Fruit fly (Drosophila melanogaster) whole organism, embryonic: ENCODE measurements around the gene CG2129.

Experiments used
- Blimp-1 ChIP-seq: fragments of 200-800 bp; sonication (Bioruptor generic); optimal IDR thresholded peaks from 3 replicates; lab custom pipeline; 2018; ENCODE audit warnings: missing biosample characterization, missing genetic modification characterization, mild to moderate bottlenecking, moderate library complexity, missing genetic modification reagents
- CG10321 ChIP-seq: fragments of 200-800 bp; sonication (Bioruptor generic); IDR thresholded peaks from 2 replicates; pipeline ENCODE4 v1.3.6; 2022; ENCODE audit warnings: missing biosample characterization, missing genetic modification characterization
- CG10431 ChIP-seq: fragments of 200-800 bp; sonication (Bioruptor generic); optimal IDR thresholded peaks from 3 replicates; lab custom pipeline; 2018; ENCODE audit warnings: missing biosample characterization, mild to moderate bottlenecking, missing genetic modification characterization
- CG10565 ChIP-seq: fragments of 200-800 bp; sonication (Bioruptor generic); optimal IDR thresholded peaks from 3 replicates; lab custom pipeline; 2016; ENCODE audit warnings: missing biosample characterization, mild to moderate bottlenecking, missing genetic modification characterization
- CG12299 ChIP-seq: fragments of 200-800 bp; sonication (Bioruptor generic); optimal IDR thresholded peaks from 2 replicates; lab custom pipeline; 2018; ENCODE audit warnings: missing biosample characterization, mild to moderate bottlenecking, missing genetic modification characterization
- CG12391 ChIP-seq: fragments of 200-800 bp; sonication (Bioruptor generic); optimal IDR thresholded peaks from 3 replicates; lab custom pipeline; 2018; ENCODE audit warnings: missing biosample characterization, mild to moderate bottlenecking, missing genetic modification characterization, moderate library complexity
- CG14441 ChIP-seq: fragments of 200-800 bp; sonication (Bioruptor generic); IDR thresholded peaks from 2 replicates; pipeline ENCODE4 v1.3.6; 2022; ENCODE audit warnings: missing biosample characterization, missing genetic modification characterization
- CG15011 ChIP-seq: fragments of 200-800 bp; sonication (Bioruptor generic); optimal IDR thresholded peaks from 3 replicates; lab custom pipeline; 2018; ENCODE audit warnings: missing biosample characterization, mild to moderate bottlenecking, missing genetic modification characterization
- CG15073 ChIP-seq: fragments of 200-800 bp; sonication (Bioruptor generic); optimal IDR thresholded peaks from 2 replicates; lab custom pipeline; 2016; ENCODE audit warnings: missing biosample characterization, missing genetic modification characterization
- CG16779 ChIP-seq: fragments of 200-800 bp; sonication (Bioruptor generic); IDR thresholded peaks from 2 replicates; pipeline ENCODE4 v1.3.6; 2022; ENCODE audit warnings: missing biosample characterization, missing genetic modification characterization
- CG17361 ChIP-seq: fragments of 200-800 bp; sonication (Bioruptor generic); IDR thresholded peaks from 3 replicates; pipeline ENCODE4 v1.3.6; 2022; ENCODE audit warnings: missing biosample characterization, missing genetic modification characterization
- CG17802 ChIP-seq: fragments of 200-800 bp; sonication (Bioruptor generic); optimal IDR thresholded peaks from 2 replicates; lab custom pipeline; 2018; ENCODE audit warnings: missing biosample characterization, mild to moderate bottlenecking, missing genetic modification characterization, moderate library complexity
- CG18262 ChIP-seq: fragments of 200-800 bp; optimal IDR thresholded peaks from 3 replicates; lab custom pipeline; 2019; ENCODE audit warnings: missing biosample characterization, mild to moderate bottlenecking, missing genetic modification characterization, moderate library complexity
- CG2678 ChIP-seq: fragments of 200-800 bp; sonication (Bioruptor generic); optimal IDR thresholded peaks from 3 replicates; lab custom pipeline; 2019; ENCODE audit warnings: missing biosample characterization, mild to moderate bottlenecking, missing genetic modification characterization, moderate library complexity
- CG3163 ChIP-seq: fragments of 200-800 bp; sonication (Bioruptor generic); optimal IDR thresholded peaks from 3 replicates; lab custom pipeline; 2016; ENCODE audit warnings: missing biosample characterization, missing genetic modification characterization
- CG33213 ChIP-seq: fragments of 200-800 bp; sonication (Bioruptor generic); optimal IDR thresholded peaks from 3 replicates; lab custom pipeline; 2016; ENCODE audit warnings: missing biosample characterization, missing genetic modification characterization
- CG3407 ChIP-seq: fragments of 200-800 bp; sonication (Bioruptor generic); optimal IDR thresholded peaks from 2 replicates; lab custom pipeline; 2018; ENCODE audit warnings: missing biosample characterization, mild to moderate bottlenecking, missing genetic modification characterization
- CG34376 ChIP-seq: fragments of 200-800 bp; sonication (Bioruptor generic); optimal IDR thresholded peaks from 2 replicates; lab custom pipeline; 2018; ENCODE audit warnings: missing biosample characterization, mild to moderate bottlenecking, missing genetic modification characterization
- CG3995 ChIP-seq: fragments of 200-800 bp; sonication (Bioruptor generic); optimal IDR thresholded peaks from 3 replicates; lab custom pipeline; 2016; ENCODE audit warnings: missing biosample characterization, missing genetic modification characterization
- CG42726 ChIP-seq: fragments of 200-800 bp; sonication (Bioruptor generic); IDR thresholded peaks from 2 replicates; pipeline ENCODE4 v1.3.6; 2022; ENCODE audit warnings: missing biosample characterization, missing genetic modification characterization; ENCODE audit not compliant: partially characterized antibody
- CG6175 ChIP-seq: fragments of 200-800 bp; sonication (Bioruptor generic); IDR thresholded peaks from 3 replicates; pipeline ENCODE4 v1.3.6; 2022; ENCODE audit warnings: missing biosample characterization, missing genetic modification characterization
- CG6272 ChIP-seq: fragments of 200-800 bp; sonication (Bioruptor generic); IDR thresholded peaks from 2 replicates; pipeline ENCODE4 v1.3.6; 2022; ENCODE audit warnings: missing biosample characterization, missing genetic modification characterization
- CG6854 ChIP-seq: fragments of 200-800 bp; sonication (Bioruptor generic); optimal IDR thresholded peaks from 3 replicates; lab custom pipeline; 2017; ENCODE audit warnings: missing biosample characterization, mild to moderate bottlenecking, missing genetic modification characterization
- CG8281 ChIP-seq: fragments of 200-800 bp; sonication (Bioruptor generic); optimal IDR thresholded peaks from 2 replicates; lab custom pipeline; 2018; ENCODE audit warnings: missing biosample characterization, mild to moderate bottlenecking, missing genetic modification characterization, moderate library complexity
- CoRest ChIP-seq: fragments of 200-800 bp; sonication (Bioruptor generic); optimal IDR thresholded peaks from 3 replicates; lab custom pipeline; 2018; ENCODE audit warnings: missing biosample characterization, mild to moderate bottlenecking, missing genetic modification characterization, moderate library complexity
- D19B ChIP-seq: fragments of 200-800 bp; sonication (Bioruptor generic); optimal IDR thresholded peaks from 2 replicates; lab custom pipeline; 2017; ENCODE audit warnings: missing biosample characterization, mild to moderate bottlenecking, missing genetic modification characterization
- Dll ChIP-seq: fragments of 200-800 bp; sonication (Bioruptor generic); IDR thresholded peaks from 4 replicates; pipeline ENCODE4 v1.3.6; 2022; ENCODE audit warnings: missing biosample characterization, missing genetic modification characterization; ENCODE audit not compliant: partially characterized antibody
- Drgx ChIP-seq: fragments of 200-800 bp; sonication (Bioruptor generic); IDR thresholded peaks from 2 replicates; pipeline ENCODE4 v1.3.6; 2022; ENCODE audit warnings: missing biosample characterization, missing genetic modification characterization
- Fer3 ChIP-seq: fragments of 200-800 bp; sonication (Bioruptor generic); optimal IDR thresholded peaks from 2 replicates; lab custom pipeline; 2018; ENCODE audit warnings: missing biosample characterization, mild to moderate bottlenecking, missing genetic modification characterization, moderate library complexity
- NK7.1 ChIP-seq: fragments of 200-800 bp; sonication (Bioruptor generic); optimal IDR thresholded peaks from 3 replicates; lab custom pipeline; 2016; ENCODE audit warnings: missing biosample characterization, missing genetic modification characterization
- Ravus ChIP-seq: fragments of 200-800 bp; sonication (Bioruptor generic); IDR thresholded peaks from 2 replicates; pipeline ENCODE4 v1.3.6; 2022; ENCODE audit warnings: missing biosample characterization, missing genetic modification characterization
- Spps ChIP-seq: fragments of 200-800 bp; sonication (Bioruptor generic); optimal IDR thresholded peaks from 2 replicates; lab custom pipeline; 2018; ENCODE audit warnings: missing biosample characterization, mild to moderate bottlenecking, missing genetic modification characterization
- ab ChIP-seq: fragments of 200-800 bp; sonication (Bioruptor generic); optimal IDR thresholded peaks from 2 replicates; lab custom pipeline; 2016; ENCODE audit warnings: missing biosample characterization, missing genetic modification characterization
- dmrt11E ChIP-seq: fragments of 200-800 bp; sonication (Bioruptor generic); optimal IDR thresholded peaks from 3 replicates; lab custom pipeline; 2018; ENCODE audit warnings: missing biosample characterization, mild to moderate bottlenecking, missing genetic modification characterization, moderate library complexity
- eyg ChIP-seq: fragments of 200-800 bp; sonication (Bioruptor generic); optimal IDR thresholded peaks from 3 replicates; lab custom pipeline; 2016; ENCODE audit warnings: missing biosample characterization, missing genetic modification characterization
- fru ChIP-seq: fragments of >200 bp; optimal IDR thresholded peaks from 2 replicates; lab custom pipeline; 2017
- grau ChIP-seq: fragments of 200-800 bp; optimal IDR thresholded peaks from 3 replicates; lab custom pipeline; 2019; ENCODE audit warnings: missing biosample characterization, mild to moderate bottlenecking, missing genetic modification characterization, moderate library complexity
- gt ChIP-seq: fragments of 200-800 bp; sonication (Bioruptor generic); IDR thresholded peaks from 2 replicates; pipeline ENCODE4 v1.3.6; 2022; ENCODE audit warnings: missing biosample characterization, missing genetic modification characterization
- her ChIP-seq: fragments of 200-800 bp; sonication (Bioruptor generic); optimal IDR thresholded peaks from 2 replicates; lab custom pipeline; 2016; ENCODE audit warnings: missing biosample characterization, missing genetic modification characterization
- hth ChIP-seq: fragments of >200 bp; optimal IDR thresholded peaks from 2 replicates; lab custom pipeline; 2017; ENCODE audit warnings: inconsistent platforms
- lola ChIP-seq, 3 experiments: fragments of >200 bp in 2 of 3; fragments of 200-800 bp in 1 of 3; sonication (Bioruptor generic) in 1 of 3; optimal IDR thresholded peaks; 2 replicates each; lab custom pipeline; 2017 to 2019; ENCODE audit warnings: missing biosample characterization in 3 of 3, missing genetic modification characterization in 3 of 3, mild to moderate bottlenecking in 1 of 3, moderate library complexity in 1 of 3
- nerfin-1 ChIP-seq: fragments of 200-800 bp; sonication (Bioruptor generic); optimal IDR thresholded peaks from 3 replicates; lab custom pipeline; 2019; ENCODE audit warnings: missing biosample characterization, mild to moderate bottlenecking, missing genetic modification characterization, moderate library complexity
- pan ChIP-seq, 4 experiments: fragments of >200 bp in 3 of 4; fragments of 200-800 bp in 1 of 4; sonication (Bioruptor generic) in 1 of 4; optimal IDR thresholded peaks in 3 of 4; IDR thresholded peaks in 1 of 4; 2 replicates each; pipeline versions ENCODE4 v1.3.6 to Lab custom; 2017 to 2022; ENCODE audit warnings: missing biosample characterization in 2 of 4, missing genetic modification characterization in 2 of 4, mixed read lengths in 1 of 4
- phol ChIP-seq: fragments of 200-800 bp; sonication (Bioruptor generic); optimal IDR thresholded peaks from 3 replicates; lab custom pipeline; 2018; ENCODE audit warnings: missing biosample characterization, mild to moderate bottlenecking, missing genetic modification characterization, moderate library complexity
- sna ChIP-seq: fragments of 200-800 bp; sonication (Bioruptor generic); IDR thresholded peaks from 2 replicates; pipeline ENCODE4 v1.3.6; 2022; ENCODE audit warnings: missing biosample characterization, missing genetic modification characterization; ENCODE audit not compliant: partially characterized antibody
- tgo ChIP-seq: fragments of 200-800 bp; sonication (Bioruptor generic); IDR thresholded peaks from 3 replicates; pipeline ENCODE4 v1.3.6; 2022; ENCODE audit warnings: missing biosample characterization, missing genetic modification characterization
- vvl ChIP-seq: fragments of 200-800 bp; sonication (Bioruptor generic); IDR thresholded peaks from 2 replicates; pipeline ENCODE4 v1.3.6; 2022; ENCODE audit warnings: missing biosample characterization, missing genetic modification characterization
- z ChIP-seq: fragments of 200-800 bp; sonication (Bioruptor generic); IDR thresholded peaks from 3 replicates; pipeline ENCODE4 v1.3.6; 2022; ENCODE audit warnings: missing biosample characterization, missing genetic modification characterization

The CG2129 gene

dm6 chrX:8100026-8100825, 45.4 kb upstream of the CG2129 start (continued):
- no peak for TF ChIP-seq CG10321 (GFP tag; lab: Robert Waterston, UW)
- peak; percentile 21 for TF ChIP-seq CG8281 (tag; lab: Kevin White, UChicago)
- TF ChIP-seq CG3407 = peak; percentile 77
- peak; percentile 41 for TF ChIP-seq CG15073
- TF ChIP-seq CG42726 (GFP tag; lab: Robert Waterston, UW) = no peak
- TF ChIP-seq hth (lab: Kevin White, UChicago) = no peak
- peak; percentile 85 for TF ChIP-seq CG6272 (GFP tag; lab: Robert Waterston, UW)
- peak; percentile 83 for TF ChIP-seq grau
- peak in 1 of 3 experiments; percentile 64 for TF ChIP-seq lola (GFP tag; optimal IDR thresholded peaks at IDR 0.05; lab: Kevin White, UChicago)
- peak; percentile 91 for TF ChIP-seq Drgx (GFP tag; lab: Robert Waterston, UW)
- peak; percentile 34 for TF ChIP-seq CG10565
- peak; percentile 83 for TF ChIP-seq CG14441
- peak; percentile 45 for TF ChIP-seq D19B (GFP tag; lab: Kevin White, UChicago)
- TF ChIP-seq gt (GFP tag; lab: Robert Waterston, UW) = peak; percentile 38; the same call in 1 of the 2 replicates
- TF ChIP-seq dmrt11E (tag; lab: Kevin White, UChicago) = peak; percentile 47
- TF ChIP-seq vvl = peak; percentile 92
- peak; percentile 26 for TF ChIP-seq her
- TF ChIP-seq CG18262 (tag; lab: Kevin White, UChicago) = peak; percentile 82
- no peak for TF ChIP-seq CG3163 (GFP tag; lab: Kevin White, UChicago)
- TF ChIP-seq Fer3 = peak; percentile 82
- TF ChIP-seq NK7.1 (GFP tag; lab: Kevin White, UChicago) = peak; percentile 40
- peak; percentile 67 for TF ChIP-seq CG34376
- peak; percentile 47 for TF ChIP-seq CG17802 (tag; lab: Kevin White, UChicago)
- TF ChIP-seq CG3995 (GFP tag; lab: Kevin White, UChicago) = no peak
- TF ChIP-seq CG12391 = peak; percentile 86
- TF ChIP-seq tgo (GFP tag; lab: Robert Waterston, UW) = peak; percentile 86
- TF ChIP-seq sna (GFP tag; lab: Robert Waterston, UW) = no peak
- peak; percentile 74 for TF ChIP-seq CG12299 (tag; lab: Kevin White, UChicago)
- TF ChIP-seq Ravus (GFP tag; lab: Robert Waterston, UW) = peak; percentile 67; the same call in 1 of the 2 replicates
- TF ChIP-seq fru (lab: Kevin White, UChicago) = no peak
- peak; percentile 66 for TF ChIP-seq nerfin-1
- TF ChIP-seq CG2678 = peak; percentile 87
- TF ChIP-seq CG6175 (GFP tag; lab: Robert Waterston, UW) = 0 out of 3 replicates have a peak, but pooled peaks have one; percentile 64
- TF ChIP-seq CG10431 (GFP tag; lab: Kevin White, UChicago) = peak; percentile 59
- no peak for TF ChIP-seq eyg (GFP tag; lab: Kevin White, UChicago)
- TF ChIP-seq CoRest (tag; lab: Kevin White, UChicago) = peak; percentile 77
- no peak for TF ChIP-seq CG33213 (GFP tag; lab: Kevin White, UChicago)
- TF ChIP-seq Spps (tag; lab: Kevin White, UChicago) = peak; percentile 58
- peak; percentile 57 for TF ChIP-seq CG15011 (GFP tag; lab: Kevin White, UChicago)
- no peak for TF ChIP-seq Dll (GFP tag; lab: Robert Waterston, UW)
- TF ChIP-seq CG6854 (GFP tag; lab: Kevin White, UChicago) = peak; percentile 81
- no peak for TF ChIP-seq ab (GFP tag; lab: Kevin White, UChicago)
- no peak for TF ChIP-seq pan (optimal IDR thresholded peaks at IDR 0.05; lab: Kevin White, UChicago)
- TF ChIP-seq pan (GFP tag; optimal IDR thresholded peaks at IDR 0.05 in 1 of 2, IDR thresholded peaks at IDR 0.05 in 1 of 2) = peak in 1 of 2 experiments; percentile 88
- peak; percentile 85 for TF ChIP-seq CG17361 (GFP tag; lab: Robert Waterston, UW)
- no peak for TF ChIP-seq CG16779 (GFP tag; lab: Robert Waterston, UW)
- peak; percentile 81 for TF ChIP-seq phol (tag; lab: Kevin White, UChicago)
- TF ChIP-seq Blimp-1 (GFP tag; lab: Kevin White, UChicago) = peak; percentile 84
- no peak for TF ChIP-seq z (GFP tag; lab: Robert Waterston, UW)
